Fruit fly (Drosophila melanogaster) S2 (cell line): ENCODE data around the gene CG8119.

Experiments used
- CG8478 ChIP-seq: fragments of >200 bp; optimal IDR thresholded peaks from 2 replicates; lab custom pipeline; 2018
- CTCF ChIP-seq, 2 experiments: fragments of >200 bp; optimal IDR thresholded peaks; 2 replicates each; lab custom pipeline; 2018

dm6 chrX:15639929-15640328, 22.5 kb upstream of the CG8119 start:
- TF ChIP-seq CTCF (optimal IDR thresholded peaks at IDR 0.05; lab: Kevin White, UChicago) = no peak
- no peak for TF ChIP-seq CG8478 (lab: Kevin White, UChicago)
